Worm (Caenorhabditis elegans): ENCODE results near the gene sri-38.

- TF ChIP-seq elt-1 (tag; optimal IDR thresholded peaks at IDR 0.05) (no peak), elt-2 (tag; optimal IDR thresholded peaks at IDR 0.05) (no peak), tbx-2 (tag; optimal IDR thresholded peaks at IDR 0.05) (no peak), nhr-11 (tag; optimal IDR thresholded peaks at IDR 0.05) (no peak), pqm-1 (tag; optimal IDR thresholded peaks at IDR 0.05) (no peak), pha-4 (tag; optimal IDR thresholded peaks at IDR 0.05) (no peak), zag-1 (tag; optimal IDR thresholded peaks at IDR 0.05) (no peak), nhr-77 (tag; optimal IDR thresholded peaks at IDR 0.05) (no peak), unc-39 (tag; optimal IDR thresholded peaks at IDR 0.05) (no peak), unc-62 (GFP tag; optimal IDR thresholded peaks at IDR 0.05) (no peak)
These were observed 14.1 kb downstream of the sri-38 start, which contains the start of gene lgc-28 for ce11 chrII:2624792-2625191.

All from whole organism, L3 larva.